Worm (Caenorhabditis elegans) whole organism, early embryonic: ENCODE measurements around the gene crn-5.
A peak's percentile ranks its signal among the peaks of the same experiment; 100 is the strongest.

ENCODE experiments used
- B0310.2 ChIP-seq: sonication (generic microtip); optimal IDR thresholded peaks from 2 replicates; lab custom pipeline; 2016; ENCODE audit warnings: mild to moderate bottlenecking, missing genetic modification characterization, missing compliant biosample characterization
- F13C5.2 ChIP-seq: sonication (generic microtip); optimal IDR thresholded peaks from 2 replicates; lab custom pipeline; 2017; ENCODE audit warnings: mild to moderate bottlenecking, missing genetic modification characterization, inconsistent platforms, missing compliant biosample characterization
- aly-1 ChIP-seq: sonication (generic microtip); optimal IDR thresholded peaks from 2 replicates; lab custom pipeline; 2016; ENCODE audit warnings: missing genetic modification characterization, missing compliant biosample characterization
- ama-1 ChIP-seq: fragments of 150-350 bp; optimal IDR thresholded peaks from 2 replicates; lab custom pipeline; 2014
- ceh-13 ChIP-seq: fragments of 200-800 bp; sonication (Bioruptor generic); optimal IDR thresholded peaks from 2 replicates; lab custom pipeline; 2018; ENCODE audit warnings: mild to moderate bottlenecking, missing genetic modification characterization, missing compliant biosample characterization
- ceh-36 ChIP-seq: sonication (generic microtip); optimal IDR thresholded peaks from 2 replicates; lab custom pipeline; 2016; ENCODE audit warnings: missing genetic modification characterization, inconsistent platforms, missing compliant biosample characterization
- ets-7 ChIP-seq: sonication (generic microtip); optimal IDR thresholded peaks from 2 replicates; lab custom pipeline; 2016; ENCODE audit warnings: missing genotype, missing genetic modification characterization, missing compliant biosample characterization
- flt-1 ChIP-seq: fragments of 200-800 bp; sonication (Bioruptor generic); IDR thresholded peaks from 2 replicates; pipeline ENCODE4 v1.3.6; 2022; ENCODE audit warnings: missing genetic modification characterization, missing compliant biosample characterization
- hmbx-1 ChIP-seq: sonication (generic microtip); optimal IDR thresholded peaks from 2 replicates; lab custom pipeline; 2016; ENCODE audit warnings: mild to moderate bottlenecking, missing genetic modification characterization, missing compliant biosample characterization
- hmg-4 ChIP-seq: fragments of 200-800 bp; sonication (Bioruptor generic); optimal IDR thresholded peaks from 2 replicates; lab custom pipeline; 2018; ENCODE audit warnings: mild to moderate bottlenecking, missing genetic modification characterization, missing compliant biosample characterization
- hnd-1 ChIP-seq: sonication (generic microtip); optimal IDR thresholded peaks from 2 replicates; lab custom pipeline; 2016; ENCODE audit warnings: missing genetic modification characterization, missing compliant biosample characterization
- pes-1 ChIP-seq: fragments of 200-800 bp; sonication (Bioruptor generic); IDR thresholded peaks from 2 replicates; pipeline ENCODE4 v1.3.6; 2022; ENCODE audit warnings: missing genetic modification reagents, missing genetic modification characterization, missing compliant biosample characterization
- scrt-1 ChIP-seq: fragments of 200-800 bp; sonication (Bioruptor generic); IDR thresholded peaks from 2 replicates; pipeline ENCODE4 v1.3.6; 2022; ENCODE audit warnings: missing genetic modification characterization, missing compliant biosample characterization
- sea-1 ChIP-seq: fragments of 200-800 bp; sonication (Bioruptor generic); conservative IDR thresholded peaks from 2 replicates; pipeline ENCODE4 v1.3.6; 2022; ENCODE audit warnings: missing genetic modification characterization, missing compliant biosample characterization
- tbx-11 ChIP-seq: fragments of 200-800 bp; sonication (Bioruptor generic); IDR thresholded peaks from 2 replicates; pipeline ENCODE4 v1.3.6; 2022; ENCODE audit warnings: missing genetic modification characterization, missing compliant biosample characterization
- tbx-37 ChIP-seq: fragments of 200-800 bp; sonication (Bioruptor generic); conservative IDR thresholded peaks from 2 replicates; pipeline ENCODE4 v1.3.6; 2022; ENCODE audit warnings: missing genetic modification reagents, missing genetic modification characterization, missing compliant biosample characterization
- tra-4 ChIP-seq: sonication (generic microtip); optimal IDR thresholded peaks from 2 replicates; lab custom pipeline; 2017; ENCODE audit warnings: missing genetic modification characterization, missing compliant biosample characterization

crn-5 gene

ce11 chrII:10547803-10548693, 44.5 kb upstream of the crn-5 start:
- no peak for TF ChIP-seq ceh-13 (GFP tag; lab: Kevin White, UChicago)
- TF ChIP-seq aly-1: no peak
- TF ChIP-seq pes-1: no peak
- no peak for TF ChIP-seq F13C5.2 (tag; lab: Kevin White, UChicago)
- no peak for TF ChIP-seq flt-1 (GFP tag; lab: Robert Waterston, UW)
- TF ChIP-seq tbx-37 (GFP tag; lab: Robert Waterston, UW): no peak
- no peak for TF ChIP-seq tra-4 (tag; lab: Kevin White, UChicago)
- peak; percentile 0 for TF ChIP-seq ama-1 (lab: Kevin White, UChicago)
- TF ChIP-seq hmg-4 (GFP tag; lab: Kevin White, UChicago): peak; percentile 40
- no peak for TF ChIP-seq ceh-36
- no peak for TF ChIP-seq sea-1 (GFP tag; lab: Robert Waterston, UW)
- no peak for TF ChIP-seq hmbx-1 (tag; lab: Kevin White, UChicago)

DNA sequence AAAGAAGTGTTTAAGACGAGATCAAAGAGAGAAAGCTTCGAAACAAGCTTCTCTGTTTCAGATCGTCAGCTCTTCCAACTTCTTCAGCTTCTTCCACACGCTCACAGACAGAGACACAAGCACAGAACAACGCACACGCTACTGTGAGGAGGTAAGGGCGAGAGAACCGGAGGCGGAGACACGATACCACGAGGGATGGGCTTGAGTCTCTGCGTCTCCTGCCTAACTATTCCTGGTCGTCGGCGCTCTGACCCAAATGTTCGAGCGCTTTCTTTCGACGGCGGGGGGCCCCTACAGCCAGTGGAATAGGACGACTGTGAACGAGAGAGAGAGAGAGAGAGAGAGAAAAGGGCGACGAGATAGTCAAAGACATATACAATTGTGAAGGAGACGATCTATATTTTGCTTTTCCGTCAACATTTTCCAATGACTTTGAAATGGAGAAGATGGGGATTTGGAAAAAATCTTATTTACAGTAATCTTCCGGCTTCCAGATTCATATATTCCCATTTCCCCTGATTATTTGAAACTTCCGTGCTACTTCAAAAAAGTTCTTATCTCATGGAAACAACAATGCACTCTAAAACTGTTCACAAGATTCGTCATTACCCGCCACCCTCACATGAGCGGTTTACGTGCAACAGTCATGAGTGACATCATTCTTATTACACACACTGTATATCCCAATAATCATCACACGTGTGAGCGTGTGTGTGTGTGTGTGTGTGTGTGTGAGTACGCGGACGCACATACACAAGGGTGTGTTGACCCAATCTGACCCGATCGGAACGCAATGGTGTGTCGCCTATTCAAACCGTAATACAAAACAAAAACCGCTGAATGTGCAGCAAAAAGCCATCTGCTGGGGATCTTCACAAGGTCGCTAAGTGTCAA, 43.5 kb upstream of the crn-5 start:
- peak; percentile 56 for TF ChIP-seq F13C5.2 (tag; lab: Kevin White, UChicago)
- peak; percentile 59; the same call in 1 of the 2 replicates for TF ChIP-seq scrt-1 (GFP tag; lab: Robert Waterston, UW)
- no peak for TF ChIP-seq tbx-37 (GFP tag; lab: Robert Waterston, UW)
- TF ChIP-seq hmbx-1 (tag; lab: Kevin White, UChicago): no peak
- TF ChIP-seq hnd-1 (tag; lab: Kevin White, UChicago): no peak
- no peak for TF ChIP-seq ets-7 (tag; lab: Kevin White, UChicago)
- no peak for TF ChIP-seq pes-1
- no peak for TF ChIP-seq sea-1 (GFP tag; lab: Robert Waterston, UW)
- no peak for TF ChIP-seq tbx-11 (GFP tag; lab: Robert Waterston, UW)
- TF ChIP-seq B0310.2 (tag; lab: Kevin White, UChicago): no peak
- TF ChIP-seq ama-1 (lab: Kevin White, UChicago): peak; percentile 28
- TF ChIP-seq hmg-4 (GFP tag; lab: Kevin White, UChicago): peak; percentile 61
- no peak for TF ChIP-seq aly-1
- TF ChIP-seq flt-1 (GFP tag; lab: Robert Waterston, UW): peak; percentile 54
- no peak for TF ChIP-seq ceh-13 (GFP tag; lab: Kevin White, UChicago)
- no peak for TF ChIP-seq ceh-36
- TF ChIP-seq tra-4 (tag; lab: Kevin White, UChicago): no peak

DNA sequence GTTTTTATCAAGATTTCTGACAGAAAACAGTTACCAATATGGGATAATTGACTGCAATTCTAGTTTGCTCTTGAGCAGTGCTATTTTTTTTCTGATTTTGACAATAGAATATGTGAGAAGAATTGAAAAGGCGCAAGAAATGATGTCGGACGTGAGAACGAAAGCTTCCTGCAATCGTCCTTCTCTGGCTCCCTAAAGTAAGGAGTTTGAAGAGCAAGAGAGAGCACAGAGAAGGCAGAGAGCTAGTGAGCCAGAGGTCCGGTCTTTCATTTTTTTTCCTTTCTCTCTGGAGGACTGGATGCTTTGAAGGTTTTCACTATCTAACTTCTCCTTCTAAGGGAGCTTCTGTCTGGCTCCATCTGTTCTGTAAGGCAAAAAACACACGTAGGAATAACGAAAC, 42.4 kb upstream of the crn-5 start:
- TF ChIP-seq tra-4 (tag; lab: Kevin White, UChicago) (no peak), ceh-36 (no peak), flt-1 (GFP tag; lab: Robert Waterston, UW) (no peak), hmbx-1 (tag; lab: Kevin White, UChicago) (no peak), tbx-37 (GFP tag; lab: Robert Waterston, UW) (no peak), tbx-11 (GFP tag; lab: Robert Waterston, UW) (no peak), ama-1 (lab: Kevin White, UChicago) (no peak), hnd-1 (tag; lab: Kevin White, UChicago) (no peak), F13C5.2 (tag; lab: Kevin White, UChicago) (no peak), B0310.2 (tag; lab: Kevin White, UChicago) (no peak), hmg-4 (GFP tag; lab: Kevin White, UChicago) (no peak), ets-7 (tag; lab: Kevin White, UChicago) (no peak), scrt-1 (GFP tag; lab: Robert Waterston, UW) (no peak), sea-1 (GFP tag; lab: Robert Waterston, UW) (no peak), pes-1 (no peak)

- no peak for TF ChIP-seq hmg-4 (GFP tag; lab: Kevin White, UChicago)
- no peak for TF ChIP-seq tra-4 (tag; lab: Kevin White, UChicago)
- TF ChIP-seq tbx-11 (GFP tag; lab: Robert Waterston, UW): no peak
- TF ChIP-seq ama-1 (lab: Kevin White, UChicago): no peak
Measured at ce11 chrII:10550872-10551647, 41.5 kb upstream of the crn-5 start.

DNA sequence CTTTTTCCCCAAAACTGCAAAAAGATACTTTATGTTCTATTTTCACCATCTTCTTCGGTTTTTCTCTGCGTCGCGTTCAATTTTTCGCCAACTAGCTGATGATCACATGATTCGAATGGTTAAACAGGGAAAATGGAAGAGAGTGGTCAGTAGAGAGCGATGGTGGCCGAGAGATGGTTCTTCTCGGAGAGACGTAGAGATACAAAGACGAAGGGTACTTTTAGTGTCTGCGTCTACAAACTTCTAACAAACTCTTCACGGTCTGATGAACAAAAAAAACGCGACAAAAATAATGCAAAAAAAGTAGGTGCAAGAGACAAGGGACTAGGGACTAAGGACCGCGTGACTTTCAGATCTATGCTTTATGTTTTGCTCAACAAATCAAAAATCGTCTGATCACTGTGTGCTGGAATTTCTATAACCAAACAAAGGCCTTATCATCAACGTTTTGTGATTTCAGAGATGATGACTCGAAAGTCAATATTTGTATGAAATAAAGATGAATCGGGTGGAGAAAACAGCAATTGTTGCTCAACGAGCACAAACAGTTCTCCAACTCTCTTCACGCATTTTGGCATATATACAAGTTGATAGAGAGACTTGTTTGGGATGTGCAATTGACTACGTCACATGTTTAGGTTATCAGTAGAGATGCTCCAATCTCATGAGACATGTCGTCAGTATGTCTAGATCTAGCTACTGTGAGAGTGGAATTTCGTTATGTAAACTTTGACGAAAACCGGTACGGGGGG, 40.4 kb upstream of the crn-5 start:
- no peak for TF ChIP-seq tbx-37 (GFP tag; lab: Robert Waterston, UW)
- no peak for TF ChIP-seq F13C5.2 (tag; lab: Kevin White, UChicago)
- TF ChIP-seq pes-1: no peak
- TF ChIP-seq ama-1 (lab: Kevin White, UChicago): no peak
